Worm (Caenorhabditis elegans) whole organism, L4 larva: Measurements from ENCODE around the gene C16C8.25.

Experiments
- F37D6.2 ChIP-seq: sonication (generic microtip); optimal IDR thresholded peaks from 2 replicates; lab custom pipeline; 2016; ENCODE audit warnings: mild to moderate bottlenecking, missing genetic modification characterization, missing compliant biosample characterization
- T20F7.1 ChIP-seq: fragments of 200-800 bp; sonication (Bioruptor generic); optimal IDR thresholded peaks from 2 replicates; lab custom pipeline; 2018; ENCODE audit warnings: mild to moderate bottlenecking, missing genetic modification characterization, missing compliant biosample characterization
- ceh-28 ChIP-seq: fragments of 150-350 bp; optimal IDR thresholded peaks from 2 replicates; lab custom pipeline; 2014; ENCODE audit warnings: missing biosample characterization, missing genetic modification reagents, missing genetic modification characterization
- duxl-1 ChIP-seq: sonication (generic microtip); optimal IDR thresholded peaks from 2 replicates; lab custom pipeline; 2016; ENCODE audit warnings: mild to moderate bottlenecking, missing genetic modification characterization, moderate library complexity, missing compliant biosample characterization; ENCODE audit not compliant: poor library complexity
- dve-1 ChIP-seq: sonication (generic microtip); optimal IDR thresholded peaks from 2 replicates; lab custom pipeline; 2017; ENCODE audit warnings: antibody characterized with exemption, mild to moderate bottlenecking, missing genetic modification characterization, missing compliant biosample characterization; ENCODE audit not compliant: insufficient read depth
- hlh-11 ChIP-seq: fragments of 200-800 bp; sonication (Bioruptor generic); optimal IDR thresholded peaks from 2 replicates; lab custom pipeline; 2018; ENCODE audit warnings: mild to moderate bottlenecking, missing genetic modification characterization, missing compliant biosample characterization
- jun-1 ChIP-seq: fragments of 150-350 bp; optimal IDR thresholded peaks from 2 replicates; lab custom pipeline; 2014; ENCODE audit warnings: missing biosample characterization, missing genetic modification reagents, missing genetic modification characterization
- lin-13 ChIP-seq: fragments of 150-350 bp; optimal IDR thresholded peaks from 2 replicates; lab custom pipeline; 2014; ENCODE audit warnings: missing biosample characterization, missing genetic modification reagents, missing genetic modification characterization
- lin-39 ChIP-seq: fragments of 150-350 bp; optimal IDR thresholded peaks from 2 replicates; lab custom pipeline; 2014; ENCODE audit warnings: missing biosample characterization, missing genetic modification reagents, missing genetic modification characterization
- madf-5 ChIP-seq, 2 experiments: fragments of 200-800 bp; sonication (Bioruptor generic); IDR thresholded peaks; 2 replicates each; pipeline ENCODE4 v1.3.6; 2022; ENCODE audit warnings: missing compliant biosample characterization in 2 of 2, missing genetic modification characterization in 2 of 2
- set-16 ChIP-seq: fragments of 200-800 bp; sonication (Bioruptor generic); IDR thresholded peaks from 2 replicates; pipeline ENCODE4 v1.3.6; 2022; ENCODE audit warnings: missing genetic modification reagents, missing genetic modification characterization, missing compliant biosample characterization
- snpc-1.2 ChIP-seq: fragments of 200-800 bp; sonication (Bioruptor generic); IDR thresholded peaks from 2 replicates; pipeline ENCODE4 v1.3.6; 2022; ENCODE audit warnings: missing genetic modification reagents, missing genetic modification characterization, missing compliant biosample characterization

ce11 chrII:3438280-3438679 is 10.8 kb upstream of the C16C8.25 start:
- TF ChIP-seq lin-13 (GFP tag; lab: Kevin White, UChicago) (no peak), ceh-28 (tag; lab: Kevin White, UChicago) (no peak), dve-1 (no peak), madf-5 (GFP tag; IDR thresholded peaks at IDR 0.05; lab: Robert Waterston, UW) (no peak), T20F7.1 (GFP tag; lab: Kevin White, UChicago) (no peak), duxl-1 (tag; lab: Kevin White, UChicago) (no peak), hlh-11 (tag; lab: Kevin White, UChicago) (peak; percentile 2), F37D6.2 (tag; lab: Kevin White, UChicago) (no peak), snpc-1.2 (no peak), jun-1 (no peak), lin-39 (no peak), set-16 (GFP tag; lab: Robert Waterston, UW) (no peak)
